Fruit fly (Drosophila melanogaster) whole organism, larva: Measurements from ENCODE around the gene Rev1.
A peak's percentile ranks its signal among the peaks of the same experiment; 100 is the strongest.

Experiments used
- noc ChIP-seq: fragments of 200-800 bp; sonication (Bioruptor generic); optimal IDR thresholded peaks from 3 replicates; lab custom pipeline; 2019; ENCODE audit warnings: missing biosample characterization, mild to moderate bottlenecking, missing genetic modification characterization, moderate library complexity

Gene Rev1

dm6 chr3L:618347-619272 is 35.6 kb upstream of the Rev1 start:
- TF ChIP-seq noc: no peak

dm6 chr3L:619427-620308 is 34.5 kb upstream of the Rev1 start:
- no peak for TF ChIP-seq noc

dm6 chr3L:621097-621967 is 32.8 kb upstream of the Rev1 start:
- no peak for TF ChIP-seq noc

dm6 chr3L:622357-622834 is 31.8 kb upstream of the Rev1 start:
- no peak for TF ChIP-seq noc

- TF ChIP-seq noc: no peak
Observed at dm6 chr3L:623556-623955, 30.6 kb upstream of the Rev1 start.

- TF ChIP-seq noc: no peak
Observed at dm6 chr3L:624203-624914, 29.8 kb upstream of the Rev1 start.

dm6 chr3L:625899-626298 is 28.3 kb upstream of the Rev1 start:
- TF ChIP-seq noc: no peak

dm6 chr3L:626498-627369 is 27.4 kb upstream of the Rev1 start:
- TF ChIP-seq noc: peak; percentile 20

- TF ChIP-seq noc: no peak
Observed at dm6 chr3L:627370-627769, 26.8 kb upstream of the Rev1 start.

dm6 chr3L:627819-628601 is 26.2 kb upstream of the Rev1 start:
- TF ChIP-seq noc: peak; percentile 74

dm6 chr3L:628654-629285 is 25.4 kb upstream of the Rev1 start:
- no peak for TF ChIP-seq noc

dm6 chr3L:629353-629915 is 24.7 kb upstream of the Rev1 start:
- no peak for TF ChIP-seq noc
